Worm (Caenorhabditis elegans) whole organism, L2 larva: ENCODE measurements around the gene gcy-5.

Source experiments
- elt-3 ChIP-seq: sonication (generic microtip); optimal IDR thresholded peaks from 2 replicates; lab custom pipeline; 2017; ENCODE audit warnings: missing biosample characterization, missing genetic modification characterization
- nhr-23 ChIP-seq: fragments of 150-350 bp; optimal IDR thresholded peaks from 2 replicates; lab custom pipeline; 2014; ENCODE audit warnings: missing biosample characterization, missing genetic modification reagents, missing genetic modification characterization

- TF ChIP-seq nhr-23 (tag; lab: Kevin White, UChicago) (no peak), elt-3 (no peak)
These were observed 34.3 kb downstream of the gcy-5 start for ce11 chrII:10281674-10282073.
